Worm (Caenorhabditis elegans) whole organism, L1 larva: ENCODE results near the gene clec-38.

ENCODE experiments used
- Y116A8C.19 ChIP-seq: sonication (generic microtip); optimal IDR thresholded peaks from 2 replicates; lab custom pipeline; 2016; ENCODE audit warnings: missing compliant biosample characterization, missing genetic modification characterization, borderline replicate concordance
- ceh-90 ChIP-seq: sonication (generic microtip); optimal IDR thresholded peaks from 2 replicates; lab custom pipeline; 2016; ENCODE audit warnings: missing genetic modification characterization, missing compliant biosample characterization
- fkh-8 ChIP-seq: sonication (generic microtip); optimal IDR thresholded peaks from 2 replicates; lab custom pipeline; 2016; ENCODE audit warnings: mild to moderate bottlenecking, missing genetic modification characterization, missing compliant biosample characterization
- lin-35 ChIP-seq, 2 experiments: fragments of 150-350 bp; optimal IDR thresholded peaks; 2 replicates each; lab custom pipeline; 2014; ENCODE audit warnings: missing biosample characterization in 2 of 2, missing genetic modification characterization in 2 of 2, missing genetic modification reagents in 2 of 2
- mef-2 ChIP-seq: fragments of 150-350 bp; optimal IDR thresholded peaks from 2 replicates; lab custom pipeline; 2014; ENCODE audit warnings: missing biosample characterization, missing genetic modification characterization
- nhr-84 ChIP-seq: sonication (generic microtip); optimal IDR thresholded peaks from 2 replicates; lab custom pipeline; 2017; ENCODE audit warnings: missing biosample characterization, missing genetic modification characterization
- nhr-85 ChIP-seq: sonication (generic microtip); peaks from one replicate; lab custom pipeline; 2016; ENCODE audit warnings: missing genetic modification characterization, inconsistent platforms, missing compliant biosample characterization

clec-38 gene

DNA sequence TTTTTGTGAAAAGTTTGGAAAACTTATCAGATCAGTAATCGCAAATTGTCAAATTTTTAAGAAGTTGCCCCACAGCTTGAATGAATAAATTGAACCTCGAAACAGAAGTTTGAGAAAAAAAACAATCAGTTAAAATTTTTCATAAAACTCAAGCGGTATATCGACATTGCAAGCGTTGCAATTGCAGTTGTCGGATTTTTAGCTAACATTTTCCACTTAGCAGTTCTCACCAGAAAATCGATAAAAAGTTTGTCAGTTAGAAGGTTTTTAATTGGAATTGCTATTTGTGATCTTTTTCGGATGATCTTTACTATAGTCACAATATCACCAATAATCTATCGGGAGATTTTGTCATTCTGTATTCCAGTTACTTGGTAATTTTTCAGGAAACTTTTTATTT lies 49.7 kb downstream of the clec-38 start, which contains the start of gene srw-43:
Gene srw-43 (plus strand): TSS at position 301 of the 400 bp plus-strand sequence.
- TF ChIP-seq fkh-8 (tag; lab: Kevin White, UChicago) = no peak
- no peak for TF ChIP-seq ceh-90 (tag; lab: Kevin White, UChicago)
- TF ChIP-seq nhr-84 (tag; lab: Kevin White, UChicago) = no peak
- no peak for TF ChIP-seq mef-2 (tag; lab: Kevin White, UChicago)
- no peak for TF ChIP-seq Y116A8C.19 (tag; lab: Kevin White, UChicago)
- no peak for TF ChIP-seq lin-35 (GFP tag; optimal IDR thresholded peaks at IDR 0.05; lab: Kevin White, UChicago)
- TF ChIP-seq nhr-85 (tag; lab: Kevin White, UChicago) = no peak
